Fruit fly (Drosophila melanogaster) whole organism, adult: ENCODE measurements around the gene CG33272.
A peak's percentile ranks its signal among the peaks of the same experiment; 100 is the strongest.

Source experiments
- CG11617 ChIP-seq: fragments of 200-800 bp; sonication (Bioruptor generic); optimal IDR thresholded peaks from 2 replicates; lab custom pipeline; 2017; ENCODE audit warnings: mild to moderate bottlenecking, missing biosample characterization, missing genetic modification reagents, missing genetic modification characterization
- CG12768 ChIP-seq: fragments of 200-800 bp; sonication (Bioruptor generic); optimal IDR thresholded peaks from 2 replicates; lab custom pipeline; 2017; ENCODE audit warnings: missing biosample characterization, missing genetic modification characterization, mild to moderate bottlenecking, moderate library complexity, missing genetic modification reagents
- CG14711 ChIP-seq: fragments of 200-800 bp; sonication (Bioruptor generic); optimal IDR thresholded peaks from 2 replicates; lab custom pipeline; 2018; ENCODE audit warnings: missing biosample characterization, mild to moderate bottlenecking, missing genetic modification characterization, moderate library complexity
- CG1620 ChIP-seq: fragments of 200-800 bp; sonication (Bioruptor generic); optimal IDR thresholded peaks from 2 replicates; lab custom pipeline; 2016; ENCODE audit warnings: missing biosample characterization, missing genetic modification characterization
- CG33017 ChIP-seq: fragments of 200-800 bp; sonication (Bioruptor generic); optimal IDR thresholded peaks from 2 replicates; lab custom pipeline; 2018; ENCODE audit warnings: missing biosample characterization, mild to moderate bottlenecking, missing genetic modification characterization, moderate library complexity
- CG5204 ChIP-seq: fragments of 200-800 bp; sonication (Bioruptor generic); optimal IDR thresholded peaks from 2 replicates; lab custom pipeline; 2016; ENCODE audit warnings: missing biosample characterization, missing genetic modification characterization
- CG7045 ChIP-seq: fragments of 200-800 bp; sonication (Bioruptor generic); optimal IDR thresholded peaks from 2 replicates; lab custom pipeline; 2017; ENCODE audit warnings: missing biosample characterization, mild to moderate bottlenecking, missing genetic modification characterization
- CG7101 ChIP-seq: fragments of 200-800 bp; sonication (Bioruptor generic); optimal IDR thresholded peaks from 2 replicates; lab custom pipeline; 2018; ENCODE audit warnings: missing biosample characterization, mild to moderate bottlenecking, missing genetic modification characterization, moderate library complexity
- Clk ChIP-seq: fragments of 200-800 bp; sonication (Bioruptor generic); optimal IDR thresholded peaks from 2 replicates; lab custom pipeline; 2017; ENCODE audit warnings: missing biosample characterization, missing genetic modification characterization
- Crg-1 ChIP-seq: fragments of 200-800 bp; sonication (Bioruptor generic); optimal IDR thresholded peaks from 2 replicates; lab custom pipeline; 2016; ENCODE audit warnings: missing biosample characterization, missing genetic modification characterization
- Hr96 ChIP-seq: fragments of 200-800 bp; sonication (Bioruptor generic); optimal IDR thresholded peaks from 2 replicates; lab custom pipeline; 2016; ENCODE audit warnings: missing biosample characterization, missing genetic modification characterization
- Mnt ChIP-seq: fragments of 200-800 bp; sonication (Bioruptor generic); optimal IDR thresholded peaks from 2 replicates; lab custom pipeline; 2016; ENCODE audit warnings: missing biosample characterization, mild to moderate bottlenecking, missing genetic modification characterization
- bab1 ChIP-seq: fragments of 200-800 bp; sonication (Bioruptor generic); optimal IDR thresholded peaks from 3 replicates; lab custom pipeline; 2019; ENCODE audit warnings: missing biosample characterization, mild to moderate bottlenecking, missing genetic modification characterization, moderate library complexity
- cic ChIP-seq: fragments of 200-800 bp; sonication (Bioruptor generic); optimal IDR thresholded peaks from 2 replicates; lab custom pipeline; 2017; ENCODE audit warnings: missing biosample characterization, mild to moderate bottlenecking, missing genetic modification characterization, moderate library complexity
- cnc ChIP-seq, 2 experiments: fragments of >200 bp; optimal IDR thresholded peaks; 2 replicates each; lab custom pipeline; 2017
- kay ChIP-seq: fragments of 200-800 bp; sonication (Bioruptor generic); peaks from one replicate; lab custom pipeline; 2016; ENCODE audit warnings: missing biosample characterization, missing genetic modification characterization, borderline replicate concordance
- ovo ChIP-seq: fragments of 200-800 bp; sonication (Bioruptor generic); optimal IDR thresholded peaks from 2 replicates; lab custom pipeline; 2016; ENCODE audit warnings: missing biosample characterization, missing genetic modification characterization
- pad ChIP-seq: fragments of 200-800 bp; sonication (Bioruptor generic); optimal IDR thresholded peaks from 3 replicates; lab custom pipeline; 2017; ENCODE audit warnings: missing biosample characterization, missing genetic modification characterization, mild to moderate bottlenecking, moderate library complexity, missing genetic modification reagents
- tj ChIP-seq: fragments of 200-800 bp; sonication (Bioruptor generic); optimal IDR thresholded peaks from 3 replicates; lab custom pipeline; 2017; ENCODE audit warnings: missing biosample characterization, mild to moderate bottlenecking, missing genetic modification characterization, moderate library complexity
- toe ChIP-seq: fragments of 200-800 bp; sonication (Bioruptor generic); optimal IDR thresholded peaks from 2 replicates; lab custom pipeline; 2016; ENCODE audit warnings: missing biosample characterization, missing genetic modification characterization

CG33272 gene

dm6 chr3L:11548009-11548408 is 37.6 kb upstream of the CG33272 start:
- TF ChIP-seq tj (GFP tag; lab: Kevin White, UChicago) (peak; percentile 82), pad (GFP tag; lab: Kevin White, UChicago) (no peak), CG12768 (GFP tag; lab: Kevin White, UChicago) (no peak), toe (no peak), CG7045 (GFP tag; lab: Kevin White, UChicago) (no peak), CG1620 (GFP tag; lab: Kevin White, UChicago) (no peak), kay (GFP tag; lab: Kevin White, UChicago) (no peak)

- TF ChIP-seq Hr96 (no peak), bab1 (GFP tag; lab: Kevin White, UChicago) (no peak), cnc (optimal IDR thresholded peaks at IDR 0.05; lab: Kevin White, UChicago) (no peak), tj (GFP tag; lab: Kevin White, UChicago) (peak; percentile 97)
Measured at dm6 chr3L:11547302-11547994, 37.1 kb upstream of the CG33272 start.

- TF ChIP-seq CG1620 (GFP tag; lab: Kevin White, UChicago), result no peak
- TF ChIP-seq CG11617 (GFP tag; lab: Kevin White, UChicago), result no peak
- TF ChIP-seq Mnt (GFP tag; lab: Kevin White, UChicago), result no peak
- TF ChIP-seq CG12768 (GFP tag; lab: Kevin White, UChicago), result no peak
- TF ChIP-seq kay (GFP tag; lab: Kevin White, UChicago), result peak; percentile 72
Measured at dm6 chr3L:11543681-11544299, 33.4 kb upstream of the CG33272 start.

dm6 chr3L:11542948-11543347 is 32.6 kb upstream of the CG33272 start:
- no peak for TF ChIP-seq CG33017
- no peak for TF ChIP-seq CG5204 (GFP tag; lab: Kevin White, UChicago)
- no peak for TF ChIP-seq cnc (optimal IDR thresholded peaks at IDR 0.05; lab: Kevin White, UChicago)
- TF ChIP-seq CG11617 (GFP tag; lab: Kevin White, UChicago), result no peak
- no peak for TF ChIP-seq CG12768 (GFP tag; lab: Kevin White, UChicago)
- no peak for TF ChIP-seq CG7101 (tag; lab: Kevin White, UChicago)
- TF ChIP-seq bab1 (GFP tag; lab: Kevin White, UChicago), result no peak
- TF ChIP-seq tj (GFP tag; lab: Kevin White, UChicago), result no peak
- no peak for TF ChIP-seq CG1620 (GFP tag; lab: Kevin White, UChicago)
- no peak for TF ChIP-seq cic

dm6 chr3L:11542437-11542836 is 32.0 kb upstream of the CG33272 start:
- TF ChIP-seq kay (GFP tag; lab: Kevin White, UChicago), result no peak
- no peak for TF ChIP-seq CG1620 (GFP tag; lab: Kevin White, UChicago)
- TF ChIP-seq cic, result no peak
- no peak for TF ChIP-seq bab1 (GFP tag; lab: Kevin White, UChicago)
- TF ChIP-seq tj (GFP tag; lab: Kevin White, UChicago), result peak; percentile 1
- TF ChIP-seq CG5204 (GFP tag; lab: Kevin White, UChicago), result no peak
- TF ChIP-seq Clk (GFP tag; lab: Kevin White, UChicago), result no peak

dm6 chr3L:11540330-11540702 is 29.9 kb upstream of the CG33272 start:
- TF ChIP-seq CG1620 (GFP tag; lab: Kevin White, UChicago) (no peak), CG5204 (GFP tag; lab: Kevin White, UChicago) (no peak), pad (GFP tag; lab: Kevin White, UChicago) (no peak), CG7101 (tag; lab: Kevin White, UChicago) (peak; percentile 26), kay (GFP tag; lab: Kevin White, UChicago) (no peak), Hr96 (no peak), bab1 (GFP tag; lab: Kevin White, UChicago) (no peak), cnc (optimal IDR thresholded peaks at IDR 0.05; lab: Kevin White, UChicago) (no peak), cic (peak; percentile 6), Mnt (GFP tag; lab: Kevin White, UChicago) (no peak), Crg-1 (GFP tag; lab: Kevin White, UChicago) (peak; percentile 42), CG12768 (GFP tag; lab: Kevin White, UChicago) (no peak)

dm6 chr3L:11539511-11540329 is 29.3 kb upstream of the CG33272 start:
- TF ChIP-seq cnc (optimal IDR thresholded peaks at IDR 0.05; lab: Kevin White, UChicago), result no peak
- TF ChIP-seq kay (GFP tag; lab: Kevin White, UChicago), result no peak
- TF ChIP-seq tj (GFP tag; lab: Kevin White, UChicago), result no peak
- no peak for TF ChIP-seq toe
- TF ChIP-seq ovo, result no peak
- no peak for TF ChIP-seq pad (GFP tag; lab: Kevin White, UChicago)
- no peak for TF ChIP-seq CG5204 (GFP tag; lab: Kevin White, UChicago)
- no peak for TF ChIP-seq CG7045 (GFP tag; lab: Kevin White, UChicago)
- no peak for TF ChIP-seq CG14711 (tag; lab: Kevin White, UChicago)
- no peak for TF ChIP-seq CG11617 (GFP tag; lab: Kevin White, UChicago)
- no peak for TF ChIP-seq cic
- no peak for TF ChIP-seq Hr96
- TF ChIP-seq bab1 (GFP tag; lab: Kevin White, UChicago), result no peak
- no peak for TF ChIP-seq Clk (GFP tag; lab: Kevin White, UChicago)
